Worm (Caenorhabditis elegans) whole organism, early embryonic: Measurements from ENCODE around the gene ugt-6.

Source experiments
- B0310.2 ChIP-seq: sonication (generic microtip); optimal IDR thresholded peaks from 2 replicates; lab custom pipeline; 2016; ENCODE audit warnings: mild to moderate bottlenecking, missing genetic modification characterization, missing compliant biosample characterization
- F13C5.2 ChIP-seq: sonication (generic microtip); optimal IDR thresholded peaks from 2 replicates; lab custom pipeline; 2017; ENCODE audit warnings: mild to moderate bottlenecking, missing genetic modification characterization, inconsistent platforms, missing compliant biosample characterization
- aly-1 ChIP-seq: sonication (generic microtip); optimal IDR thresholded peaks from 2 replicates; lab custom pipeline; 2016; ENCODE audit warnings: missing genetic modification characterization, missing compliant biosample characterization
- ama-1 ChIP-seq: fragments of 150-350 bp; optimal IDR thresholded peaks from 2 replicates; lab custom pipeline; 2014
- ceh-13 ChIP-seq: fragments of 200-800 bp; sonication (Bioruptor generic); optimal IDR thresholded peaks from 2 replicates; lab custom pipeline; 2018; ENCODE audit warnings: mild to moderate bottlenecking, missing genetic modification characterization, missing compliant biosample characterization
- ceh-36 ChIP-seq: sonication (generic microtip); optimal IDR thresholded peaks from 2 replicates; lab custom pipeline; 2016; ENCODE audit warnings: missing genetic modification characterization, inconsistent platforms, missing compliant biosample characterization
- ets-7 ChIP-seq: sonication (generic microtip); optimal IDR thresholded peaks from 2 replicates; lab custom pipeline; 2016; ENCODE audit warnings: missing genotype, missing genetic modification characterization, missing compliant biosample characterization
- flt-1 ChIP-seq: fragments of 200-800 bp; sonication (Bioruptor generic); IDR thresholded peaks from 2 replicates; pipeline ENCODE4 v1.3.6; 2022; ENCODE audit warnings: missing genetic modification characterization, missing compliant biosample characterization
- hmbx-1 ChIP-seq: sonication (generic microtip); optimal IDR thresholded peaks from 2 replicates; lab custom pipeline; 2016; ENCODE audit warnings: mild to moderate bottlenecking, missing genetic modification characterization, missing compliant biosample characterization
- hmg-4 ChIP-seq: fragments of 200-800 bp; sonication (Bioruptor generic); optimal IDR thresholded peaks from 2 replicates; lab custom pipeline; 2018; ENCODE audit warnings: mild to moderate bottlenecking, missing genetic modification characterization, missing compliant biosample characterization
- hnd-1 ChIP-seq: sonication (generic microtip); optimal IDR thresholded peaks from 2 replicates; lab custom pipeline; 2016; ENCODE audit warnings: missing genetic modification characterization, missing compliant biosample characterization
- pes-1 ChIP-seq: fragments of 200-800 bp; sonication (Bioruptor generic); IDR thresholded peaks from 2 replicates; pipeline ENCODE4 v1.3.6; 2022; ENCODE audit warnings: missing genetic modification reagents, missing genetic modification characterization, missing compliant biosample characterization
- scrt-1 ChIP-seq: fragments of 200-800 bp; sonication (Bioruptor generic); IDR thresholded peaks from 2 replicates; pipeline ENCODE4 v1.3.6; 2022; ENCODE audit warnings: missing genetic modification characterization, missing compliant biosample characterization
- sea-1 ChIP-seq: fragments of 200-800 bp; sonication (Bioruptor generic); conservative IDR thresholded peaks from 2 replicates; pipeline ENCODE4 v1.3.6; 2022; ENCODE audit warnings: missing genetic modification characterization, missing compliant biosample characterization
- tbx-11 ChIP-seq: fragments of 200-800 bp; sonication (Bioruptor generic); IDR thresholded peaks from 2 replicates; pipeline ENCODE4 v1.3.6; 2022; ENCODE audit warnings: missing genetic modification characterization, missing compliant biosample characterization
- tbx-37 ChIP-seq: fragments of 200-800 bp; sonication (Bioruptor generic); conservative IDR thresholded peaks from 2 replicates; pipeline ENCODE4 v1.3.6; 2022; ENCODE audit warnings: missing genetic modification reagents, missing genetic modification characterization, missing compliant biosample characterization
- tra-4 ChIP-seq: sonication (generic microtip); optimal IDR thresholded peaks from 2 replicates; lab custom pipeline; 2017; ENCODE audit warnings: missing genetic modification characterization, missing compliant biosample characterization

ugt-6 gene

ce11 chrV:12797992-12798391, at the start of gene ugt-6:
TSS of gene ugt-6 (minus strand) at chrV:12798224.
- TF ChIP-seq ama-1 (lab: Kevin White, UChicago) (no peak), hnd-1 (tag; lab: Kevin White, UChicago) (no peak), pes-1 (GFP tag; lab: Robert Waterston, UW) (no peak), ceh-36 (tag; lab: Kevin White, UChicago) (no peak), scrt-1 (GFP tag; lab: Robert Waterston, UW) (no peak), flt-1 (no peak), ets-7 (tag; lab: Kevin White, UChicago) (no peak), aly-1 (tag; lab: Kevin White, UChicago) (no peak), tra-4 (no peak), B0310.2 (no peak), hmbx-1 (tag; lab: Kevin White, UChicago) (no peak), tbx-11 (GFP tag; lab: Robert Waterston, UW) (no peak), F13C5.2 (tag; lab: Kevin White, UChicago) (no peak), hmg-4 (GFP tag; lab: Kevin White, UChicago) (no peak), sea-1 (GFP tag; lab: Robert Waterston, UW) (no peak)

ce11 chrV:12845247-12845646, 47.2 kb upstream of the ugt-6 start, which contains the start of gene C44H9.6:
TSS of gene C44H9.6 (minus strand) at chrV:12845347.
- TF ChIP-seq F13C5.2 (tag; lab: Kevin White, UChicago): no peak

- TF ChIP-seq hmg-4 (GFP tag; lab: Kevin White, UChicago) (no peak), F13C5.2 (tag; lab: Kevin White, UChicago) (no peak), pes-1 (GFP tag; lab: Robert Waterston, UW) (no peak), hnd-1 (tag; lab: Kevin White, UChicago) (no peak), B0310.2 (no peak), ceh-36 (tag; lab: Kevin White, UChicago) (no peak), ceh-13 (GFP tag; lab: Kevin White, UChicago) (no peak), tbx-11 (GFP tag; lab: Robert Waterston, UW) (no peak), ets-7 (tag; lab: Kevin White, UChicago) (no peak), flt-1 (no peak), tra-4 (no peak), tbx-37 (no peak), scrt-1 (GFP tag; lab: Robert Waterston, UW) (no peak)
Observed at ce11 chrV:12844748-12845147, 46.7 kb upstream of the ugt-6 start.

ce11 chrV:12835388-12835787, 37.4 kb upstream of the ugt-6 start, which contains the start of gene C44H9.4:
TSS of gene C44H9.4 (plus strand) at chrV:12835688.
- TF ChIP-seq pes-1 (GFP tag; lab: Robert Waterston, UW) (no peak), scrt-1 (GFP tag; lab: Robert Waterston, UW) (no peak), hmg-4 (GFP tag; lab: Kevin White, UChicago) (no peak), tbx-11 (GFP tag; lab: Robert Waterston, UW) (no peak), tbx-37 (no peak), aly-1 (tag; lab: Kevin White, UChicago) (no peak), flt-1 (no peak), hnd-1 (tag; lab: Kevin White, UChicago) (no peak), ceh-13 (GFP tag; lab: Kevin White, UChicago) (no peak), B0310.2 (no peak), ets-7 (tag; lab: Kevin White, UChicago) (no peak)

DNA sequence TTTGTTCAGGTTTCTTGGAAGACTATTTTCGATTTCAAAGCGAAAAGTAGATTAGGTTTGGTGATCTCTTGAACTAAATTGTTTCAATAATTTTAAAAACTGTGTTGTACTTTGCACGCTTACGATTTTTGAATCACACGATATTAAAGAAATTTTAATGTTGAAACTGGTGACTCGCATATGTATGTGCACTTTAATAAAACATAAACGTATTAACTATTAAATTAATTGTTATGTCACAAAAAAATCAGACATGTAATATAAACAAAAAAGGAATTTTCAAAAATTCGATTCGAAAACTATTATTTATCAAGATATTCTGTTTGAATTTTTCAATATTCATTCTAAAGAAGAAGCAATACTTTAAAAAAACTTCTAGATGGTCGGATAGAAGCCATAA, 29.2 kb upstream of the ugt-6 start, which contains the start of gene ugt-15:
Gene ugt-15, plus strand, starts transcription at position 301 of the 400 bp plus-strand sequence.
- TF ChIP-seq hnd-1 (tag; lab: Kevin White, UChicago) (no peak), tra-4 (no peak), F13C5.2 (tag; lab: Kevin White, UChicago) (no peak), aly-1 (tag; lab: Kevin White, UChicago) (no peak), flt-1 (no peak), ceh-13 (GFP tag; lab: Kevin White, UChicago) (no peak), ets-7 (tag; lab: Kevin White, UChicago) (no peak), B0310.2 (no peak), tbx-37 (no peak), sea-1 (GFP tag; lab: Robert Waterston, UW) (no peak), ceh-36 (tag; lab: Kevin White, UChicago) (no peak), hmbx-1 (tag; lab: Kevin White, UChicago) (no peak), pes-1 (GFP tag; lab: Robert Waterston, UW) (no peak), tbx-11 (GFP tag; lab: Robert Waterston, UW) (no peak), scrt-1 (GFP tag; lab: Robert Waterston, UW) (no peak), hmg-4 (GFP tag; lab: Kevin White, UChicago) (no peak)

ce11 chrV:12824777-12825176, 26.8 kb upstream of the ugt-6 start, which contains the start of gene ugt-16:
TSS of gene ugt-16 (plus strand) at chrV:12825024.
- TF ChIP-seq B0310.2: no peak
- no peak for TF ChIP-seq hmg-4 (GFP tag; lab: Kevin White, UChicago)
- no peak for TF ChIP-seq scrt-1 (GFP tag; lab: Robert Waterston, UW)
- no peak for TF ChIP-seq pes-1 (GFP tag; lab: Robert Waterston, UW)
- no peak for TF ChIP-seq hmbx-1 (tag; lab: Kevin White, UChicago)
- no peak for TF ChIP-seq tra-4
- no peak for TF ChIP-seq sea-1 (GFP tag; lab: Robert Waterston, UW)
- no peak for TF ChIP-seq ets-7 (tag; lab: Kevin White, UChicago)
- TF ChIP-seq tbx-11 (GFP tag; lab: Robert Waterston, UW): no peak
- TF ChIP-seq ama-1 (lab: Kevin White, UChicago): no peak
- TF ChIP-seq ceh-36 (tag; lab: Kevin White, UChicago): no peak
- TF ChIP-seq F13C5.2 (tag; lab: Kevin White, UChicago): no peak
- no peak for TF ChIP-seq flt-1
- no peak for TF ChIP-seq ceh-13 (GFP tag; lab: Kevin White, UChicago)
- no peak for TF ChIP-seq aly-1 (tag; lab: Kevin White, UChicago)
- TF ChIP-seq hnd-1 (tag; lab: Kevin White, UChicago): no peak
- TF ChIP-seq tbx-37: no peak

- TF ChIP-seq ceh-13 (GFP tag; lab: Kevin White, UChicago): no peak
- TF ChIP-seq hmbx-1 (tag; lab: Kevin White, UChicago): no peak
- no peak for TF ChIP-seq B0310.2
- no peak for TF ChIP-seq ets-7 (tag; lab: Kevin White, UChicago)
- TF ChIP-seq ama-1 (lab: Kevin White, UChicago): no peak
- no peak for TF ChIP-seq tbx-11 (GFP tag; lab: Robert Waterston, UW)
- TF ChIP-seq F13C5.2 (tag; lab: Kevin White, UChicago): no peak
- no peak for TF ChIP-seq scrt-1 (GFP tag; lab: Robert Waterston, UW)
- no peak for TF ChIP-seq sea-1 (GFP tag; lab: Robert Waterston, UW)
- no peak for TF ChIP-seq tbx-37
- TF ChIP-seq flt-1: no peak
Observed at ce11 chrV:12822065-12822464, 24.0 kb upstream of the ugt-6 start.
